Worm (Caenorhabditis elegans): ENCODE measurements around the gene unc-33.

Gene unc-33

ce11 chrIV:3516586-3516985 lies at the start of gene unc-33:
Gene unc-33 (plus strand): TSS chrIV:3516886.
- no peak for TF ChIP-seq unc-62 (GFP tag; optimal IDR thresholded peaks at IDR 0.05)

ce11 chrIV:3467128-3467527 lies 49.6 kb upstream of the unc-33 start, which contains the start of gene F58E2.3:
Gene F58E2.3 (plus strand): TSS chrIV:3467428.
- TF ChIP-seq unc-62 (GFP tag; optimal IDR thresholded peaks at IDR 0.05), result no peak

DNA sequence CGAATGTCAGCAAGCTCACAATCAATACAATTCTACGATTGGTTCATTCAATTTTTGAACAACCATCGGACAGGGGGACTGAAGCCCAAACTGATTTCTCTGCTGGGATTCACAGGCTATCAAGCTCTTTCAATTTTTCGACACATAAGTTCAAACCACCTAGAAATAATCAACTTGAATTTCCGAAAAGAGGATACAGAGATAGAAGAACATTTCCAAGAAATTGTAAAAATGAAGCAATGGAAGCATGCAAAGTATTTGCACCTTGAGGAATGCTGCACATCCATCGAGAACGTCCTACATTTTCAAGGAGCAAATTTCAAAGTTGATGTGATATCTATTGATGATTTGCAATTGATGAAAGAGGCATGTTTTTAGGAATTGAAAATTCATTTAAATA lies 48.9 kb upstream of the unc-33 start:
- no peak for TF ChIP-seq unc-62 (GFP tag; optimal IDR thresholded peaks at IDR 0.05)

DNA sequence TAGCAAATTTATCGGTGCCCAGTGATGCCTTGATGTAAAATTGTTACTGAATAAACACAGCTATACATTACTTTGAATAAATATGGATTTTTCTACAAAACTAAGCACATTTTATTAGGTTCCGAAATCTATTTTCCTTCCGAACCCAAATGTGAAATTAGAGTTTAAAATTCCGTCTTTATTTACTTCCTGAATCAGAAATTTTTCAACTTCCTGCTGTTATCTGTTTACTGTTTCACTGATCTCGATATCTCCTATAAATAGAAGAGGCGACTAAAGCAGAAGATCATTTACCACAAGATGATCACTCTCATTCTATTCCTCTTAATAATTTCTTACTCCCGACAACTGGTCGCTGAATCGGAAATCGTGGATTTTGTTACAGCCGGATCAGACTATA lies 46.9 kb upstream of the unc-33 start, which contains the start of gene F58E2.2:
Gene F58E2.2 (plus strand): TSS at position 301 of the 400 bp plus-strand sequence.
- TF ChIP-seq unc-62 (GFP tag; optimal IDR thresholded peaks at IDR 0.05), result no peak

- TF ChIP-seq unc-62 (GFP tag; optimal IDR thresholded peaks at IDR 0.05), result no peak
These were observed 39.6 kb upstream of the unc-33 start, which contains the start of gene srz-69 for ce11 chrIV:3477124-3477523. Gene srz-69 (minus strand): TSS chrIV:3477224.

DNA sequence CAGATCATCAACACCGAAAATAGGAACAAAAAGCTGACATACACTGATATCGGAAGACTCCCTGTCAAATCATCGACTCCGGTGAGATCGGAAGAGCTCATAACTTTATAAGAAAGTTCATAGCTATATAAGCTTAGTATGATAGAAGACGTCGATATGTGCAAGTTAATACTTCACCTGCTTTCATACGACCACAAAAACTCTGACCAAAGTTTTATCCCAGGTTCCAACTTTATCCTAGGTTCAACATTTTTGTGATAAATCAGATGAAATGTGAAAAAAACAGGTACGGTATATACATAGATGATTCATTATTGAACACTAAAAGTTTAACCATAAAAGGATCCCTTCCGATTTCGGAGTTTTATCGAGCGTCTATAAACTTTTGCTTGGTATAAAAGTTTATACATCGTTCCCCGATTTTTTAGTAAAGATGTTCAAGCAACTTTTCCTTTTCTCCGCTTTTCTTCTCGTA lies 37.7 kb upstream of the unc-33 start, which contains the start of the genes srz-70 and C09G12.5:
Gene srz-70 (minus strand): TSS at position 101 of the 475 bp plus-strand sequence.
Gene C09G12.5 (plus strand): TSS at position 425 of the 475 bp plus-strand sequence.
- no peak for TF ChIP-seq unc-62 (GFP tag; optimal IDR thresholded peaks at IDR 0.05)

DNA sequence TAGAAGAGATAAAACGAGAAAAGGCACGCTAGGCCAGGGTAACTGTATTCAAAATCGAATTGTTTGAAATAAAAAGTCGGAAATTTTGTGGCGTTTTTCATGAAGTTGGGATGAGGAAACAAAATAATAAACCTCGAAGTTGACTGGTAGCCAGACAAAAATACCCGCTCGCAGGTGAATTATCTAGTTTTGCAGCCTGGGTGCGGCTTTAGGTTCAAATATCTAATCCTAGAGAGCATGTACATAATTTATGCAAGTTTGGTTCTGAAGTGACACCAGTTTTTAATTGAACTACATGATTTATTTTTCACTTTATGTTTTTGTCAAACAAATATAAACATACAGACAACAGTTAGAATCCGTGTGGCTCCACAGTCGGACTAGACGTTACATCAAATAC lies 34.9 kb upstream of the unc-33 start, which contains the start of gene srz-37:
Gene srz-37 (minus strand): TSS at position 101 of the 400 bp plus-strand sequence.
- no peak for TF ChIP-seq unc-62 (GFP tag; optimal IDR thresholded peaks at IDR 0.05)

ce11 chrIV:3482195-3482959 lies 34.3 kb upstream of the unc-33 start, which contains the start of gene srz-82:
Gene srz-82 (plus strand): TSS chrIV:3482895.
- TF ChIP-seq unc-62 (GFP tag; optimal IDR thresholded peaks at IDR 0.05), result no peak

- TF ChIP-seq unc-62 (GFP tag; optimal IDR thresholded peaks at IDR 0.05), result no peak
These were observed 25.2 kb upstream of the unc-33 start, which contains the start of gene srz-78 for ce11 chrIV:3491477-3491876. Gene srz-78 (plus strand): TSS chrIV:3491777.

DNA sequence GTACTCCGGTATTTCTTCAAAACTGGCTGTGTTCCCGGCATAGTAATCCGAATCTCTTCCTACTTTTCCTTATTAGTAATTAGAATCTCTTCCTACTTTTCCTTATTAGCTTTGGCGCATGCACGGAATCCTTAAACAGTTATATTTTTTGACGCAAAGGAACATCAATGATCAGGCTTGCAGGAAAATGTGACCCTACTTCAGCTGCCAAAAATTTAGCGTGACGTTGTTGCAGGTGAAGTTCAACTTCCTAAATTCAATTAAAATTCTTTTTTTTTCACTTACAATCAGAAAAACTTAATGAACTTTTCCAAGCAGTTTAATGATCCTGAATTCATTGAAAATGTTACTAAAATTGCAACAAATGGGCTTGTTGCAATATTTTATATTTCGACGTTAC lies 23.4 kb upstream of the unc-33 start, which contains the start of gene srz-79:
Gene srz-79 (plus strand): TSS at position 301 of the 400 bp plus-strand sequence.
- TF ChIP-seq unc-62 (GFP tag; optimal IDR thresholded peaks at IDR 0.05), result no peak

DNA sequence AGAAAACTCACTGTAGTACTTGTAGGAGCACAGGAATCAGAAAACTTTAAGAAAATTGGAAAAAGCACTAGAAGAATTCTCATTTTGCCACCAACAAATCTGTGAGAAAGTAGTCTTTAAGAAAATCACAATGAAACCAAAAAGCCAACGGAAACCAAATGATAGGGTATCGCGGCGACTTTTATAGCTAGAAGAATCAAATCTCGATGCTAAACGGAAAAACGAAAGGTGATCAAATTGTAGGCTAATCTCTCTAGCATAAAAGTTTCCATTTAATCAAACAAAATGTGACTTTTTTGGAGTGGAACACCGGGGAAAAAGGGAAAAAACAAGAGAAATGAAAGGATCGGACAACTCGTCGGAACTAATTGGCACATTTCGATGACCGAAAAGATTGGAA lies 20.3 kb upstream of the unc-33 start, which contains the start of gene C09G12.17:
Gene C09G12.17 (minus strand): TSS at position 101 of the 400 bp plus-strand sequence.
- no peak for TF ChIP-seq unc-62 (GFP tag; optimal IDR thresholded peaks at IDR 0.05)

ce11 chrIV:3497909-3498308 lies 18.8 kb upstream of the unc-33 start, which contains the start of gene ceh-53:
Gene ceh-53 (plus strand): TSS chrIV:3498209.
- TF ChIP-seq unc-62 (GFP tag; optimal IDR thresholded peaks at IDR 0.05), result no peak

- no peak for TF ChIP-seq unc-62 (GFP tag; optimal IDR thresholded peaks at IDR 0.05)
These were observed 14.5 kb upstream of the unc-33 start for ce11 chrIV:3501981-3502736.

DNA sequence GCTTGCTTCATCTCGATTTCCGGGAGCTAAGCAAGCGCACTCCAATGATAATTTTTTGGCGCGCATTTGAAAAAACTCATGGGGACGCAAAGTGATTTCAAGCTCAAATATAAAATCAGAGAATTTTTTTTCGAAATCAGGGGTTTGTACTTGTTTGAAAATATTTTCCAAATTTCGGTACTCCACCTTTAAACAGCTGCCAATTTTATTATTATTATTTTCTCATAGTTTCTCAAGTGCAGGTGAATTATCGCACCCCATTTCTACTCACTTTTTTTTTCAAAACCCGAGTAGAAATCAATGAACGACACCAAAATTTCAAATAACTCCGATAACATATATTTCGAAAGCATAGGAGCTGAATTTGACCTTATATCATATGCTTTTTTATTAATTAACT lies 12.5 kb upstream of the unc-33 start, which contains the start of gene srz-83:
Gene srz-83 (plus strand): TSS at position 301 of the 400 bp plus-strand sequence.
- no peak for TF ChIP-seq unc-62 (GFP tag; optimal IDR thresholded peaks at IDR 0.05)

- TF ChIP-seq unc-62 (GFP tag; optimal IDR thresholded peaks at IDR 0.05), result no peak
These were observed 10.7 kb upstream of the unc-33 start for ce11 chrIV:3505940-3506339.

Measured in whole organism, dauer.